Worm (Caenorhabditis elegans): Measurements from ENCODE around the gene scrm-7.

DNA sequence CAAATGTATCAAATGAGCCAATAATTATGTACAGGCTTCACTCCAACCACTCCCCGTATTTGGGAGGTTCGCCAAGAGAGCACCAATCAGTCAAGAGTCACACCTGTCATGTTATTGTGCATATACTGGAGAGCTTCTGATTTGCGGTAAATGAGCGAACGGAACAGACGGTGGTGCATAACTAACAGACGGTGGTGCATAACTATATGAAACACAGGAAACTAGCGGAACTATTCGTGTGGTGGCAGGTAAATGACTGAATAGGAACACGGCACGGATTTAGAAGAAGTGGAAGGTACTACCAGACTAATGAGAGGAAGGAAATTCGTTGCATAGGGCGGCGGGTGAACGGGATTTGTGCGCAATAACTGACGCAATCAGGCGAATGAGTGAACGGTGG lies 13.5 kb upstream of the scrm-7 start:
- TF ChIP-seq him-1 (tag; optimal IDR thresholded peaks at IDR 0.05) (no peak), dao-5 (tag; optimal IDR thresholded peaks at IDR 0.05) (no peak), W03F9.2 (tag; optimal IDR thresholded peaks at IDR 0.05) (no peak)

Data from whole organism, L4/young adult.